Worm (Caenorhabditis elegans): Measurements from ENCODE around the gene sec-5.

The sec-5 gene

DNA sequence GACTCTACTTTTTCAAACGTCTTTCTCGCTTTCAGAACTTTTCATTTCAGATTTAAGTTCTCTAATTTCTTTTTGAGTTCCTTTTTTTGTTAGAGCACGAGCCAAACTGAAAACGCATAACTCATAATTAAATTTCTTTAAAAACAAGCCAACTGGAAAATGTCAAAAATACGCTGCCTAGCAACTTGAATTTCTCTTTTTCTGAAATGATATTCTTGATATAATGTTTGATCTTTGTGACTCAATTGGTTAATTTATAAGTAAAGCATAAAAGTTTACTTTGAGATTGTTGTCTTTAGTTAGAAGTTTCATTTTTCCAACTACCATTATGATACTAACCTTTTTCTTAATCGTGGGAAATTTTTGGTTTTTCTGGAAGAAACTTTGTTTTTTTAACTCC lies 35.8 kb downstream of the sec-5 start:
- TF ChIP-seq nhr-25 (tag; optimal IDR thresholded peaks at IDR 0.05; ENCODE audit: borderline replicate concordance, insufficient read depth) (no peak), unc-62 (GFP tag; optimal IDR thresholded peaks at IDR 0.05 in 1 of 2) (peak in 1 of 2 experiments; percentile 52), unc-62 (tag; optimal IDR thresholded peaks at IDR 0.05) (no peak)

DNA sequence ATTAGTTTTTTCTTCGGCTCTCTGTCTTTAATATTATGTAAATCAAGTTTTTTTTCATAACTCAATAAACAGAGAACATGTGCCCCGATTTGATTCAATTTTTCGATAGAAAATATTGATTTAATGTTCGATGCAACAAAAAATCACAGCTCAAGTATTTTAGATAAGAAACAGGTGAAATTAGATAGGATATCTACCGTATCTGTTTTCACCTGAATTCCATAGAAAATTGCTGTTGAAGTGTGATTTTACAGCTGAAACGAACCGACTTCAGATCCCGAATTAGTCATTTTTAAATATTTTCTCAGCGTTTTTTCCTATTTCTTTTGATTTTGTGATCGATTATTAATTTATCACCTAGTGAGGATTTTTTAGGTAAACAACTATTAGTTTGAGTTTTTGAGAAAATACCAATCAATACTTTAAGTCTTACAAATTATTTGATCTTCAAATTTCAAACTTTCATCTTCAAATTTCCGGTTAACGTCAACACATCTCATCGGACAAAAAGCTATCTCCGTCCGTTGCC lies 37.7 kb downstream of the sec-5 start, which contains the start of gene Y9C2UA.1:
Gene Y9C2UA.1, plus strand, starts transcription at position 479 of the 529 bp plus-strand sequence.
- TF ChIP-seq F10B5.3 (tag; optimal IDR thresholded peaks at IDR 0.05) = no peak
- TF ChIP-seq daf-19 (GFP tag; conservative IDR thresholded peaks at IDR 0.05) = no peak
- no peak for TF ChIP-seq lin-38 (GFP tag; IDR thresholded peaks at IDR 0.05)
- peak; percentile 42 for TF ChIP-seq aha-1 (tag)

DNA sequence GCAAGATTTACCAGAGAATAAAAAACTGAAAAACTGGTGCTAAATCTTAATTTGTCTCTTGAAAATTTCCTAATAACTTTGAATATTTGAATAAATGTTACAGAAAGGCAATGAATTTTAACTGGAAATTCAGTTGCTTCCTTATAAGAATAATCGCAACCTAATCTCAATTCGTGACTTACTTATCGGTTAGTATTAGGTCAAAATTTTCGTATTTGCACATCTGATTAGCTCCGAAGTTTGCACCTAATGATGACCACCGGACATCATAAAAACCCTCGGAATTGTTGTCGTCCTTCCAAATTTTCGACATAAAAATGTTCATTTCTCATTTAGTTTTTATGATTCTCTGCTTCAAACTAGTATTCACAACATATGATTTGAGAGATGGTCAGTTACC lies 39.1 kb downstream of the sec-5 start, which contains the start of gene C16D2.3:
Gene C16D2.3, plus strand, starts transcription at position 301 of the 400 bp plus-strand sequence.
- no peak for TF ChIP-seq hmg-1.1 (GFP tag; IDR thresholded peaks at IDR 0.05)
- no peak for TF ChIP-seq ZK337.2 (GFP tag; IDR thresholded peaks at IDR 0.05)
- no peak for TF ChIP-seq rbr-2 (tag; optimal IDR thresholded peaks at IDR 0.05)
- no peak for TF ChIP-seq lim-7 (GFP tag; IDR thresholded peaks at IDR 0.05)

DNA sequence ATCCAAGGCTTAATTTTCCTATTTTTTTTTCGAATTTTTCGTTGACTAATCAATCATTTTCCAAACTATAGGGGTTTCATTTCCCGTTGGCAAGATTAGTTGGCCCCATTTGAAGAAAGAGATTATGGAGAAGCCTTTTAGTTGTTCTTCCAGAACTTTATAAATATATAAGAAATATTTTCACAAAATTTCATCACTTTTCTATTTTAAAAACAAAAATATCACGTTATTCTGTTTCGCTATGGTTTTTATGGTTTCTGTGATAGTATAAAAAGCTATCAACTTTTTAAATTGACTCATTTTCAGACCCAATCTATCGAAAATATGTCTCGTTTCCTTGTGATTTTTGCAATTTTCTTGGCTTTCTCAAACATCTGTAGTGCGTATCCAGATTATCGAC lies 41.1 kb downstream of the sec-5 start, which contains the start of gene nlp-78:
Gene nlp-78, plus strand, starts transcription at position 301 of the 400 bp plus-strand sequence.
- TF ChIP-seq F49E8.2 (tag; optimal IDR thresholded peaks at IDR 0.05; ENCODE audit: borderline replicate concordance) (no peak), ztf-7 (tag; optimal IDR thresholded peaks at IDR 0.05) (no peak), sdz-12 (GFP tag; optimal IDR thresholded peaks at IDR 0.05) (no peak), lin-38 (GFP tag; IDR thresholded peaks at IDR 0.05) (no peak), mxl-2 (GFP tag; conservative IDR thresholded peaks at IDR 0.05) (no peak)

DNA sequence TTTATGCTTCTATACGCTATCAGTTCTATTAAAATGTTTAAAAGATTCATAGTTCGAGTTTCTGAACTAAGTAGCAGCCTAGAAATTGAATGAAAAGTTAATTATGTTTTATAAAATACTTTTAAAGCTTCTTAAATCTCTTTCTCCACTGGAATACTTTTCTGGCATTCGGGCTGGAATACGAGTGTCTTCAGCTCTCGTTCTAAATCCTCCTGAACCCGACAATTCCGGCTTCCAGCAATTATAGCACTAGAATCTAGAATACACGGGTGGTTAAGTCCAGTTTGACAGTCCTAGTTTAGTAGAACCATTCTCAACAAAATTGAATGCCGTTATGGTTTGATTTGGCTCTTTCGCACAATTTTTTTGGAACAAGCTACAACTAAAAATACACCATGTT lies 44.6 kb downstream of the sec-5 start:
- TF ChIP-seq mes-2 (tag; optimal IDR thresholded peaks at IDR 0.05; ENCODE audit: poor library complexity, severe bottlenecking) (no peak), Y5F2A.4 (GFP tag; optimal IDR thresholded peaks at IDR 0.05) (peak; percentile 18), mep-1 (tag; optimal IDR thresholded peaks at IDR 0.05) (peak; percentile 48), jun-1 (tag; optimal IDR thresholded peaks at IDR 0.05) (peak; percentile 92)

DNA sequence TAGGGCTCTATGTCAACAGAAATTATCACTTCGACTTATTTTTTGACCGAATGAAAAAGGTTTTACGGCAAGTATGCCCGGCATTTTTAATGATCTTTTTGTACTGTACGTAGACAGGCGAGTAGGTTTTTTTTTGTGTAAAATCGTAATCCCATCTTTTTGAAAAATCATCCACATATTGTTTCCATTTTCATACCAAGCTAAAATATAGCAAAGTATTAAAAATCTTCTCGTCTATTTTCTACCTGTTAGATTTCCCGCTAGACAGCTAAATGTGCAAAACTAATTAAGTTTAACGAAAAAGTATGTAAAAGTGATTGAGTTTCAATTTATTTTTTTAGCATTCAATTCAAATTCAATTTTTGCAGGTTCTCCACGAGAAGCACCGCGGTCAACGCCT lies 45.6 kb downstream of the sec-5 start, which contains the start of gene C16D2.1:
Gene C16D2.1, plus strand, starts transcription at position 301 of the 400 bp plus-strand sequence.
- TF ChIP-seq jun-1 (tag; optimal IDR thresholded peaks at IDR 0.05) = peak; percentile 75
- TF ChIP-seq duxl-1 (tag; optimal IDR thresholded peaks at IDR 0.05; ENCODE audit: poor library complexity) = no peak
- no peak for TF ChIP-seq mep-1 (tag; optimal IDR thresholded peaks at IDR 0.05)

DNA sequence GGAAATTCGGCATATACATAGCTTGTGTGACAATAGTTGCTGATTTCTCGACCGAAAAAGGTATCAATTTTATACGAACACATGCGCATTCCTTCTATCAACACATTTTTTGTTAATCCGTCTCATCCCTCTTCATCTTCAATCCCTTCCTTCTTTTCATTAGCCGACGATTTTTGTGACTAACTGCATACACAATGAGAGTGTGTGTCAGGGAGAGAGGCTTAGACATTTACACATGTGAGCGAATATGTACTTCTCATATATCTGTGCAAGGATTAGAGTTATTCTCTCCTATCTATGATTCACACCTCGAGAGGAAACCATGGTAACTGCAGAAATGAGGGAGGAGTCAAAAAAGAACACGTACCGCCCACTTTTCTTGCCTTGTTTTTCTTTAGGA lies 46.6 kb downstream of the sec-5 start:
- TF ChIP-seq Y48G9A.11 (GFP tag; IDR thresholded peaks at IDR 0.05) = no peak
- TF ChIP-seq egl-27 (tag; optimal IDR thresholded peaks at IDR 0.05) = no peak
- TF ChIP-seq daf-12 (tag; optimal IDR thresholded peaks at IDR 0.05) = no peak
- TF ChIP-seq daf-19 (GFP tag; conservative IDR thresholded peaks at IDR 0.05) = no peak
- peak in 1 of 2 experiments; percentile 3 for TF ChIP-seq lsy-2 (tag; optimal IDR thresholded peaks at IDR 0.05)
- no peak for TF ChIP-seq hlh-11 (tag; optimal IDR thresholded peaks at IDR 0.05)
- peak; percentile 11 for TF ChIP-seq mxl-3 (GFP tag; optimal IDR thresholded peaks at IDR 0.05)
- no peak for TF ChIP-seq lin-39 (tag; optimal IDR thresholded peaks at IDR 0.05)
- no peak for TF ChIP-seq nhr-111 (GFP tag; optimal IDR thresholded peaks at IDR 0.05)

All from whole organism, L4 larva.